Fruit fly (Drosophila melanogaster) whole organism, embryonic: ENCODE data around the gene CG15382.

ENCODE experiments used
- Atf3 ChIP-seq: fragments of 200-800 bp; sonication (Bioruptor generic); optimal IDR thresholded peaks from 3 replicates; lab custom pipeline; 2016; ENCODE audit warnings: missing biosample characterization, missing genetic modification characterization
- Atf6 ChIP-seq: fragments of 200-800 bp; sonication (Bioruptor generic); IDR thresholded peaks from 2 replicates; pipeline ENCODE4 v1.3.6; 2022; ENCODE audit warnings: missing biosample characterization, missing genetic modification characterization
- BEAF-32 ChIP-seq: fragments of 200-800 bp; sonication (Bioruptor generic); optimal IDR thresholded peaks from 3 replicates; lab custom pipeline; 2017; ENCODE audit warnings: missing biosample characterization, missing genetic modification characterization, mild to moderate bottlenecking, moderate library complexity, missing genetic modification reagents
- CG11093 ChIP-seq: fragments of 200-800 bp; sonication (Bioruptor generic); IDR thresholded peaks from 3 replicates; pipeline ENCODE4 v1.3.6; 2022; ENCODE audit warnings: missing biosample characterization, missing genetic modification characterization
- CG11398 ChIP-seq: fragments of 200-800 bp; sonication (Bioruptor generic); optimal IDR thresholded peaks from 2 replicates; lab custom pipeline; 2016; ENCODE audit warnings: missing biosample characterization, missing genetic modification characterization
- CG12299 ChIP-seq: fragments of 200-800 bp; sonication (Bioruptor generic); optimal IDR thresholded peaks from 2 replicates; lab custom pipeline; 2018; ENCODE audit warnings: missing biosample characterization, mild to moderate bottlenecking, missing genetic modification characterization
- CG13123 ChIP-seq: fragments of 200-800 bp; sonication (Bioruptor generic); optimal IDR thresholded peaks from 2 replicates; lab custom pipeline; 2016; ENCODE audit warnings: missing biosample characterization, missing genetic modification characterization
- CG13894 ChIP-seq: fragments of 200-800 bp; sonication (Bioruptor generic); optimal IDR thresholded peaks from 3 replicates; lab custom pipeline; 2018; ENCODE audit warnings: missing biosample characterization, mild to moderate bottlenecking, missing genetic modification characterization, moderate library complexity
- CG14050 ChIP-seq: fragments of 200-800 bp; sonication (Bioruptor generic); IDR thresholded peaks from 3 replicates; pipeline ENCODE4 v1.3.6; 2022; ENCODE audit warnings: missing biosample characterization, missing genetic modification characterization
- CG15696 ChIP-seq: fragments of 200-800 bp; sonication (Bioruptor generic); optimal IDR thresholded peaks from 2 replicates; lab custom pipeline; 2019; ENCODE audit warnings: missing biosample characterization, mild to moderate bottlenecking, missing genetic modification characterization, moderate library complexity
- CG1832 ChIP-seq: fragments of 200-800 bp; sonication (Bioruptor generic); optimal IDR thresholded peaks from 2 replicates; lab custom pipeline; 2017; ENCODE audit warnings: missing biosample characterization, mild to moderate bottlenecking, missing genetic modification characterization, inconsistent platforms
- CG2678 ChIP-seq: fragments of 200-800 bp; sonication (Bioruptor generic); optimal IDR thresholded peaks from 3 replicates; lab custom pipeline; 2019; ENCODE audit warnings: missing biosample characterization, mild to moderate bottlenecking, missing genetic modification characterization, moderate library complexity
- CG31224 ChIP-seq: fragments of 200-800 bp; sonication (Bioruptor generic); IDR thresholded peaks from 2 replicates; pipeline ENCODE4 v1.3.6; 2022; ENCODE audit warnings: missing biosample characterization, missing genetic modification characterization
- CG34376 ChIP-seq: fragments of 200-800 bp; sonication (Bioruptor generic); optimal IDR thresholded peaks from 2 replicates; lab custom pipeline; 2018; ENCODE audit warnings: missing biosample characterization, mild to moderate bottlenecking, missing genetic modification characterization
- CG4360 ChIP-seq: fragments of 200-800 bp; sonication (Bioruptor generic); IDR thresholded peaks from 2 replicates; pipeline ENCODE4 v1.3.6; 2022; ENCODE audit warnings: missing biosample characterization, missing genetic modification characterization
- CG4424 ChIP-seq: fragments of 200-800 bp; sonication (Bioruptor generic); optimal IDR thresholded peaks from 3 replicates; lab custom pipeline; 2016; ENCODE audit warnings: missing biosample characterization, missing genetic modification characterization
- Chrac-16 ChIP-seq: fragments of 200-800 bp; sonication (Bioruptor generic); optimal IDR thresholded peaks from 3 replicates; lab custom pipeline; 2016; ENCODE audit warnings: missing biosample characterization, missing genetic modification characterization
- HLH3B ChIP-seq: fragments of 200-800 bp; sonication (Bioruptor generic); IDR thresholded peaks from 2 replicates; pipeline ENCODE4 v1.3.6; 2022; ENCODE audit warnings: missing biosample characterization, missing genetic modification characterization
- HmgZ ChIP-seq: fragments of 200-800 bp; sonication (Bioruptor generic); optimal IDR thresholded peaks from 2 replicates; lab custom pipeline; 2018; ENCODE audit warnings: missing biosample characterization, mild to moderate bottlenecking, missing genetic modification characterization
- Hsf ChIP-seq: fragments of 200-800 bp; sonication (Bioruptor generic); optimal IDR thresholded peaks from 3 replicates; lab custom pipeline; 2016; ENCODE audit warnings: missing biosample characterization, missing genetic modification characterization
- Kr ChIP-seq: fragments of 200-800 bp; sonication (Bioruptor generic); optimal IDR thresholded peaks from 2 replicates; lab custom pipeline; 2017; ENCODE audit warnings: missing biosample characterization, mild to moderate bottlenecking, missing genetic modification characterization
- NC2α ChIP-seq: fragments of 200-800 bp; sonication (Bioruptor generic); optimal IDR thresholded peaks from 2 replicates; lab custom pipeline; 2016; ENCODE audit warnings: missing biosample characterization, missing genetic modification characterization
- Oaz ChIP-seq: fragments of 200-800 bp; sonication (Bioruptor generic); IDR thresholded peaks from 2 replicates; pipeline ENCODE4 v1.3.6; 2022; ENCODE audit warnings: missing biosample characterization, missing genetic modification characterization
- ap ChIP-seq: fragments of 200-800 bp; sonication (Bioruptor generic); IDR thresholded peaks from 2 replicates; pipeline ENCODE4 v1.3.6; 2022; ENCODE audit warnings: missing biosample characterization, missing genetic modification characterization
- ash1 ChIP-seq: fragments of 200-800 bp; sonication (Bioruptor generic); optimal IDR thresholded peaks from 2 replicates; lab custom pipeline; 2018; ENCODE audit warnings: missing biosample characterization, mild to moderate bottlenecking, missing genetic modification characterization
- bcd ChIP-seq: fragments of 200-800 bp; sonication (Bioruptor generic); optimal IDR thresholded peaks from 2 replicates; lab custom pipeline; 2017; ENCODE audit warnings: missing biosample characterization, mild to moderate bottlenecking, missing genetic modification characterization
- br ChIP-seq: fragments of >200 bp; optimal IDR thresholded peaks from 2 replicates; lab custom pipeline; 2017
- cad ChIP-seq: fragments of >200 bp; optimal IDR thresholded peaks from 2 replicates; lab custom pipeline; 2017; ENCODE audit warnings: missing biosample characterization, missing genetic modification characterization
- cg ChIP-seq: fragments of 200-800 bp; sonication (Bioruptor generic); optimal IDR thresholded peaks from 3 replicates; lab custom pipeline; 2019; ENCODE audit warnings: missing biosample characterization, mild to moderate bottlenecking, missing genetic modification characterization, moderate library complexity
- chinmo ChIP-seq: fragments of 200-800 bp; sonication (Bioruptor generic); IDR thresholded peaks from 4 replicates; pipeline ENCODE4 v1.3.6; 2022; ENCODE audit warnings: missing biosample characterization, missing genetic modification characterization; ENCODE audit not compliant: partially characterized antibody
- crol ChIP-seq: fragments of 200-800 bp; sonication (Bioruptor generic); IDR thresholded peaks from 2 replicates; pipeline ENCODE4 v1.3.6; 2022; ENCODE audit warnings: missing biosample characterization, missing genetic modification characterization
- cwo ChIP-seq: fragments of 200-800 bp; sonication (Bioruptor generic); optimal IDR thresholded peaks from 3 replicates; lab custom pipeline; 2017; ENCODE audit warnings: missing biosample characterization, missing genetic modification characterization, mild to moderate bottlenecking, moderate library complexity, missing genetic modification reagents
- dan ChIP-seq: fragments of 200-800 bp; sonication (Bioruptor generic); IDR thresholded peaks from 2 replicates; pipeline ENCODE4 v1.3.6; 2022; ENCODE audit warnings: missing biosample characterization, missing genetic modification characterization
- dm ChIP-seq: fragments of 200-800 bp; sonication (Bioruptor generic); optimal IDR thresholded peaks from 3 replicates; lab custom pipeline; 2016; ENCODE audit warnings: missing biosample characterization, missing genetic modification characterization
- en ChIP-seq: fragments of 200-800 bp; sonication (Bioruptor generic); optimal IDR thresholded peaks from 2 replicates; lab custom pipeline; 2016; ENCODE audit warnings: missing biosample characterization, missing genetic modification characterization
- fd96Cb ChIP-seq: fragments of 200-800 bp; sonication (Bioruptor generic); optimal IDR thresholded peaks from 2 replicates; lab custom pipeline; 2018; ENCODE audit warnings: missing biosample characterization, mild to moderate bottlenecking, missing genetic modification characterization, moderate library complexity
- fu2 ChIP-seq: fragments of 200-800 bp; sonication (Bioruptor generic); optimal IDR thresholded peaks from 2 replicates; lab custom pipeline; 2016; ENCODE audit warnings: missing biosample characterization, missing genetic modification characterization
- lmd ChIP-seq: fragments of 200-800 bp; sonication (Bioruptor generic); IDR thresholded peaks from 2 replicates; pipeline ENCODE4 v1.3.6; 2022; ENCODE audit warnings: missing biosample characterization, missing genetic modification characterization
- lov ChIP-seq, 2 experiments: fragments of 200-800 bp in 1 of 2; fragments of >200 bp in 1 of 2; sonication (Bioruptor generic) in 1 of 2; IDR thresholded peaks in 1 of 2; optimal IDR thresholded peaks in 1 of 2; 2 replicates in 1 of 2; 3 replicates in 1 of 2; pipeline versions ENCODE4 v1.3.6 to Lab custom; 2017 to 2022; ENCODE audit warnings: missing biosample characterization in 1 of 2, missing genetic modification characterization in 1 of 2
- mirr ChIP-seq: fragments of 200-800 bp; sonication (Bioruptor generic); optimal IDR thresholded peaks from 3 replicates; lab custom pipeline; 2018; ENCODE audit warnings: missing biosample characterization, mild to moderate bottlenecking, missing genetic modification characterization
- nerfin-1 ChIP-seq: fragments of 200-800 bp; sonication (Bioruptor generic); optimal IDR thresholded peaks from 3 replicates; lab custom pipeline; 2019; ENCODE audit warnings: missing biosample characterization, mild to moderate bottlenecking, missing genetic modification characterization, moderate library complexity
- nerfin-2 ChIP-seq: fragments of 200-800 bp; sonication (Bioruptor generic); IDR thresholded peaks from 2 replicates; pipeline ENCODE4 v1.3.6; 2022; ENCODE audit warnings: missing biosample characterization, missing genetic modification characterization; ENCODE audit not compliant: partially characterized antibody
- pfk ChIP-seq: fragments of 200-800 bp; sonication (Bioruptor generic); optimal IDR thresholded peaks from 2 replicates; lab custom pipeline; 2018; ENCODE audit warnings: missing biosample characterization, mild to moderate bottlenecking, missing genetic modification characterization, moderate library complexity
- sna ChIP-seq: fragments of 200-800 bp; sonication (Bioruptor generic); IDR thresholded peaks from 2 replicates; pipeline ENCODE4 v1.3.6; 2022; ENCODE audit warnings: missing biosample characterization, missing genetic modification characterization; ENCODE audit not compliant: partially characterized antibody
- sug ChIP-seq: fragments of 200-800 bp; optimal IDR thresholded peaks from 2 replicates; lab custom pipeline; 2019; ENCODE audit warnings: missing biosample characterization, mild to moderate bottlenecking, missing genetic modification characterization, moderate library complexity
- toy ChIP-seq: fragments of 200-800 bp; sonication (Bioruptor generic); IDR thresholded peaks from 2 replicates; pipeline ENCODE4 v1.3.6; 2022; ENCODE audit warnings: missing biosample characterization, missing genetic modification characterization
- wdn ChIP-seq: fragments of 200-800 bp; sonication (Bioruptor generic); IDR thresholded peaks from 2 replicates; pipeline ENCODE4 v1.3.6; 2022; ENCODE audit warnings: missing biosample characterization, missing genetic modification characterization
- zen ChIP-seq: fragments of 200-800 bp; sonication (Bioruptor generic); optimal IDR thresholded peaks from 3 replicates; lab custom pipeline; 2018; ENCODE audit warnings: missing biosample characterization, mild to moderate bottlenecking, missing genetic modification characterization, moderate library complexity

The CG15382 gene

DNA sequence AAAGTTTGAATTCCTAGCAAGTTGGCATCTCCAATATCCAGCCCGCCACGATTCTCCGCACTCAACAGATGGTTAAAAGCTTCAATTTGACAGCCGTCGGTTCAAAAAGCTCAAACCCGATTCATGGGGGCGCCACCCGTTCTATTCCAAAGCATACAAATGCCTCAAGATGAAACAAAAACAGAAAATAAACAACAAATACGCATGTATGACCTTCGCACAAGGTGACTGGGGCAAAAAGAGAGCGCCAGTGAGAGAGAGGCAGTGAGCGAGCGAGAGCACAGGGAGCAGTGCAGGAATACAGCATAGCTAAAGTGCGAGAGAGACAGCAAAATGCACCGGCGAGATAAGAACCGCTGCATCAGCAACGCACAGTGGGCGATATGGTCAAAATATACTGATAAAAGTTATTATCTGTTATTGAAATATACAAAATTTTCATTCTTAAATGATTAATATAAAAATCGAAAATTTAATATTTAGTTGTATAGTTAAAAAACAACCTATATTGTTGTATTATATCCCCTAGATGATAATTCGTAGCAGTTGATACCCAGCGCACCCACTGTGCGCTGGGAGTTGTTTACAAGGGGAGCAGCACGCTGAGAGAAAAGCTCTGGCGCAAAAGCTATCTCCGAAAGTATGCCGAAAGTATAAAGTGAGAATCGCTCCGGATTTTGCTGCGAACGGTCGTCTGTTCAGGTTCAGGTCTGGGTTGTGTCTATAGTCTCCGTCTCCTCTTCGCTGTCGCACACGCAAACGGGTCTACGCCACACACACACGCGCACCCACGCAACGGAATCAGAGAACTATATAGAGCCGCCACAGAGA lies 25.2 kb upstream of the CG15382 start, which contains the start of gene Glyp (continued):
- TF ChIP-seq cg (GFP tag; lab: Kevin White, UChicago): peak; percentile 28
- TF ChIP-seq Hsf: peak; percentile 91
- peak; percentile 60 for TF ChIP-seq CG4360 (GFP tag; lab: Robert Waterston, UW)
- TF ChIP-seq NC2α (GFP tag; lab: Kevin White, UChicago): peak; percentile 9
- peak; percentile 96 for TF ChIP-seq CG12299 (tag; lab: Kevin White, UChicago)
- peak; percentile 97 for TF ChIP-seq sug (tag; lab: Kevin White, UChicago)
- no peak for TF ChIP-seq nerfin-2 (GFP tag; lab: Robert Waterston, UW)
- peak; percentile 94 for TF ChIP-seq Chrac-16 (GFP tag; lab: Kevin White, UChicago)
- TF ChIP-seq fu2 (GFP tag; lab: Kevin White, UChicago): peak; percentile 68
- TF ChIP-seq bcd (GFP tag; lab: Kevin White, UChicago): peak; percentile 98
- peak; percentile 83 for TF ChIP-seq ash1 (GFP tag; lab: Kevin White, UChicago)
- TF ChIP-seq CG13894 (tag; lab: Kevin White, UChicago): peak; percentile 97
- peak; percentile 78 for TF ChIP-seq mirr
- no peak for TF ChIP-seq lov (optimal IDR thresholded peaks at IDR 0.05; lab: Kevin White, UChicago)
- peak; percentile 74; the same call in 1 of the 3 replicates for TF ChIP-seq lov (GFP tag; IDR thresholded peaks at IDR 0.05; lab: Robert Waterston, UW)
- TF ChIP-seq cad (GFP tag; lab: Kevin White, UChicago): no peak
- peak; percentile 65; the same call in 1 of the 2 replicates for TF ChIP-seq sna (GFP tag; lab: Robert Waterston, UW)
- TF ChIP-seq CG31224 (GFP tag; lab: Robert Waterston, UW): peak; percentile 91
- peak; percentile 48 for TF ChIP-seq Atf3 (GFP tag; lab: Kevin White, UChicago)
- no peak for TF ChIP-seq br
- TF ChIP-seq pfk (GFP tag; lab: Kevin White, UChicago): peak; percentile 62
- TF ChIP-seq HmgZ (tag; lab: Kevin White, UChicago): peak; percentile 96
- peak; percentile 97 for TF ChIP-seq Atf6 (GFP tag; lab: Robert Waterston, UW)
- peak; percentile 83 for TF ChIP-seq toy (GFP tag; lab: Robert Waterston, UW)
- no peak for TF ChIP-seq CG11398 (GFP tag; lab: Kevin White, UChicago)
- peak; percentile 53; the same call in 1 of the 2 replicates for TF ChIP-seq crol
- TF ChIP-seq CG2678 (tag; lab: Kevin White, UChicago): peak; percentile 99
- TF ChIP-seq dan (GFP tag; lab: Robert Waterston, UW): peak; percentile 51; the same call in 1 of the 2 replicates
- peak; percentile 96 for TF ChIP-seq wdn
- peak; percentile 89 for TF ChIP-seq Oaz (GFP tag; lab: Robert Waterston, UW)
- TF ChIP-seq BEAF-32 (GFP tag; lab: Kevin White, UChicago): peak; percentile 13
- TF ChIP-seq en (GFP tag; lab: Kevin White, UChicago): no peak
- TF ChIP-seq dm (GFP tag; lab: Kevin White, UChicago): peak; percentile 31
- TF ChIP-seq nerfin-1 (tag; lab: Kevin White, UChicago): peak; percentile 95
- peak; percentile 97 for TF ChIP-seq HLH3B (GFP tag; lab: Robert Waterston, UW)
- peak; percentile 100 for TF ChIP-seq chinmo
- TF ChIP-seq CG15696: peak; percentile 87
- peak; percentile 95 for TF ChIP-seq fd96Cb
- TF ChIP-seq ap (GFP tag; lab: Robert Waterston, UW): peak; percentile 93
- peak; percentile 91 for TF ChIP-seq zen (tag; lab: Kevin White, UChicago)
- peak; percentile 96 for TF ChIP-seq lmd (GFP tag; lab: Robert Waterston, UW)
- TF ChIP-seq CG1832 (GFP tag; lab: Kevin White, UChicago): peak; percentile 90
- TF ChIP-seq CG4424 (GFP tag; lab: Kevin White, UChicago): peak; percentile 97
- peak; percentile 76 for TF ChIP-seq Kr (GFP tag; lab: Kevin White, UChicago)
- TF ChIP-seq CG14050 (GFP tag; lab: Robert Waterston, UW): peak; percentile 94
- TF ChIP-seq CG34376 (GFP tag; lab: Kevin White, UChicago): peak; percentile 98
- TF ChIP-seq CG13123 (GFP tag; lab: Kevin White, UChicago): peak; percentile 84
- TF ChIP-seq cwo (GFP tag; lab: Kevin White, UChicago): peak; percentile 97
- TF ChIP-seq CG11093 (GFP tag; lab: Robert Waterston, UW): peak; percentile 92
